Worm (Caenorhabditis elegans) whole organism, late embryonic: Measurements from ENCODE around the gene sru-6.

ENCODE experiments used
- ama-1 ChIP-seq: fragments of 150-350 bp; optimal IDR thresholded peaks from 2 replicates; lab custom pipeline; 2014
- fkh-10 ChIP-seq: fragments of 150-350 bp; optimal IDR thresholded peaks from 2 replicates; lab custom pipeline; 2014; ENCODE audit warnings: missing biosample characterization, missing genetic modification reagents, missing genetic modification characterization
- pha-4 ChIP-seq: fragments of 150-350 bp; optimal IDR thresholded peaks from 2 replicates; lab custom pipeline; 2018; ENCODE audit warnings: missing biosample characterization, missing genetic modification reagents, missing genetic modification characterization
- pqm-1 ChIP-seq: sonication (generic microtip); optimal IDR thresholded peaks from 2 replicates; lab custom pipeline; 2016; ENCODE audit warnings: missing genetic modification characterization, missing compliant biosample characterization
- sdc-2 ChIP-seq: sonication (generic microtip); optimal IDR thresholded peaks from 2 replicates; lab custom pipeline; 2016; ENCODE audit warnings: missing genotype, missing genetic modification characterization, missing compliant biosample characterization
- tbx-2 ChIP-seq: sonication (generic microtip); optimal IDR thresholded peaks from 2 replicates; lab custom pipeline; 2016; ENCODE audit warnings: missing genetic modification characterization, missing compliant biosample characterization

DNA sequence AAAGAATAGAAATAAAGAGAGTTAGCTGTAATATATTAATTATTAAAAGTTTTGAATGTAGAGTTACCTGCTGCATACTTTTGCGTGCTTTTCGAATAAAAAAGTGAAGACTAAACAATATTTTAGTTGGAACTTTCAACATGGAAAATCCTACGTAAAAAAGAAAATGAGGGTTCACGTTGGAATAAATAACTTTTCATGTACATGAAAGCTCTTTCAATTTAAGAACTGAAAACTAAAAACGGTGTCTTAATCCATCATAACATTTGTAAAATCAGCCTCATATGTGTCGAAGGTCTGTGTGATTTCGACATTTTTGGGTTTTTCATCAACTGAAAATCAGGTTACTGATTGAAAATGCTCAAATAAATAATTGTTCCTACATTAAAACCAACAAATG lies 15.8 kb downstream of the sru-6 start, which contains the start of gene ttr-9:
- TF ChIP-seq pqm-1 (no peak), sdc-2 (tag; lab: Kevin White, UChicago) (no peak), fkh-10 (no peak), ama-1 (lab: Kevin White, UChicago) (no peak), pha-4 (tag; lab: Kevin White, UChicago) (no peak), tbx-2 (tag; lab: Kevin White, UChicago) (no peak)
